Worm (Caenorhabditis elegans) whole organism, young adult: ENCODE data around the gene R06F6.14.

ENCODE experiments used
- B0019.2 ChIP-seq: fragments of 200-800 bp; sonication (Bioruptor generic); conservative IDR thresholded peaks from 2 replicates; pipeline ENCODE4 v1.3.6; 2022; ENCODE audit warnings: missing genetic modification reagents, missing genetic modification characterization, missing compliant biosample characterization
- B0261.1 ChIP-seq: sonication (generic microtip); optimal IDR thresholded peaks from 2 replicates; lab custom pipeline; 2016; ENCODE audit warnings: mild to moderate bottlenecking, missing genetic modification characterization, moderate library complexity, missing compliant biosample characterization
- D2030.7 ChIP-seq: fragments of 200-800 bp; sonication (Bioruptor generic); IDR thresholded peaks from 2 replicates; pipeline ENCODE4 v1.3.6; 2022; ENCODE audit warnings: missing genetic modification reagents, missing genetic modification characterization, missing compliant biosample characterization
- F39B2.1 ChIP-seq: fragments of 200-800 bp; sonication (Bioruptor generic); IDR thresholded peaks from 2 replicates; pipeline ENCODE4 v1.3.6; 2022; ENCODE audit warnings: missing genetic modification reagents, missing genetic modification characterization, missing compliant biosample characterization
- F52B5.7 ChIP-seq: sonication (generic microtip); optimal IDR thresholded peaks from 2 replicates; lab custom pipeline; 2016; ENCODE audit warnings: mild to moderate bottlenecking, missing genetic modification characterization, missing compliant biosample characterization
- F57A8.1 ChIP-seq: fragments of 200-800 bp; sonication (Bioruptor generic); optimal IDR thresholded peaks from 2 replicates; lab custom pipeline; 2018; ENCODE audit warnings: mild to moderate bottlenecking, missing genetic modification characterization, moderate library complexity, missing compliant biosample characterization
- F57C9.4 ChIP-seq: sonication (generic microtip); optimal IDR thresholded peaks from 2 replicates; lab custom pipeline; 2017; ENCODE audit warnings: mild to moderate bottlenecking, missing genetic modification characterization, missing compliant biosample characterization
- akir-1 ChIP-seq: fragments of 200-800 bp; sonication (Bioruptor generic); optimal IDR thresholded peaks from 2 replicates; lab custom pipeline; 2018; ENCODE audit warnings: mild to moderate bottlenecking, missing genetic modification characterization, moderate library complexity, missing compliant biosample characterization
- atf-7 ChIP-seq: sonication (generic microtip); optimal IDR thresholded peaks from 2 replicates; lab custom pipeline; 2017; ENCODE audit warnings: mild to moderate bottlenecking, missing genetic modification characterization, missing compliant biosample characterization
- ceh-79 ChIP-seq: sonication (generic microtip); optimal IDR thresholded peaks from 2 replicates; lab custom pipeline; 2017; ENCODE audit warnings: mild to moderate bottlenecking, missing genetic modification characterization, missing compliant biosample characterization
- dpff-1 ChIP-seq: sonication (generic microtip); optimal IDR thresholded peaks from 2 replicates; lab custom pipeline; 2017; ENCODE audit warnings: mild to moderate bottlenecking, missing genetic modification characterization, missing compliant biosample characterization
- egl-18 ChIP-seq: fragments of 200-800 bp; sonication (Bioruptor generic); IDR thresholded peaks from 2 replicates; pipeline ENCODE4 v1.3.6; 2022; ENCODE audit warnings: missing genetic modification reagents, missing genetic modification characterization, missing compliant biosample characterization
- hlh-26 ChIP-seq: fragments of 200-800 bp; sonication (Bioruptor generic); conservative IDR thresholded peaks from 2 replicates; pipeline ENCODE4 v1.3.6; 2022; ENCODE audit warnings: missing genetic modification reagents, missing genetic modification characterization, missing compliant biosample characterization
- hmg-1.2 ChIP-seq: fragments of 200-800 bp; sonication (Bioruptor generic); IDR thresholded peaks from 2 replicates; pipeline ENCODE4 v1.3.6; 2022; ENCODE audit warnings: missing genetic modification reagents, missing genetic modification characterization, missing compliant biosample characterization
- hrde-1 ChIP-seq: sonication (generic microtip); optimal IDR thresholded peaks from 2 replicates; lab custom pipeline; 2016; ENCODE audit warnings: missing genetic modification characterization, mild to moderate bottlenecking, missing compliant biosample characterization, moderate library complexity, missing genotype, missing genetic modification reagents, borderline replicate concordance
- hsf-1 ChIP-seq: fragments of 200-800 bp; sonication (Bioruptor generic); IDR thresholded peaks from 2 replicates; pipeline ENCODE4 v1.3.6; 2022; ENCODE audit warnings: missing genetic modification reagents, missing genetic modification characterization, missing compliant biosample characterization
- lin-40 ChIP-seq: sonication (generic microtip); optimal IDR thresholded peaks from 2 replicates; lab custom pipeline; 2016; ENCODE audit warnings: missing genetic modification characterization, mild to moderate bottlenecking, missing compliant biosample characterization, missing genotype, missing genetic modification reagents
- lin-54 ChIP-seq: fragments of 200-800 bp; sonication (Bioruptor generic); optimal IDR thresholded peaks from 2 replicates; lab custom pipeline; 2018; ENCODE audit warnings: mild to moderate bottlenecking, missing genetic modification characterization, missing compliant biosample characterization
- lir-1 ChIP-seq: fragments of 200-800 bp; sonication (Bioruptor generic); conservative IDR thresholded peaks from 2 replicates; pipeline ENCODE4 v1.3.6; 2022; ENCODE audit warnings: missing genetic modification reagents, missing genetic modification characterization, missing compliant biosample characterization
- lsl-1 ChIP-seq: fragments of 200-800 bp; sonication (Bioruptor generic); optimal IDR thresholded peaks from 2 replicates; lab custom pipeline; 2018; ENCODE audit warnings: mild to moderate bottlenecking, missing genetic modification characterization, moderate library complexity, missing compliant biosample characterization
- madf-10 ChIP-seq: sonication (generic microtip); optimal IDR thresholded peaks from 2 replicates; lab custom pipeline; 2016; ENCODE audit warnings: mild to moderate bottlenecking, missing genetic modification characterization, missing compliant biosample characterization
- madf-8 ChIP-seq: fragments of 200-800 bp; sonication (Bioruptor generic); conservative IDR thresholded peaks from 2 replicates; pipeline ENCODE4 v1.3.6; 2022; ENCODE audit warnings: missing genetic modification reagents, missing genetic modification characterization, missing compliant biosample characterization
- mxl-1 ChIP-seq: sonication (generic microtip); optimal IDR thresholded peaks from 2 replicates; lab custom pipeline; 2016; ENCODE audit warnings: missing genetic modification characterization, missing compliant biosample characterization
- nfyb-1 ChIP-seq: fragments of 200-800 bp; sonication (Bioruptor generic); IDR thresholded peaks from 2 replicates; pipeline ENCODE4 v1.3.6; 2022; ENCODE audit warnings: missing genetic modification reagents, missing genetic modification characterization, missing compliant biosample characterization
- repo-1 ChIP-seq: sonication (generic microtip); optimal IDR thresholded peaks from 2 replicates; lab custom pipeline; 2017; ENCODE audit warnings: mild to moderate bottlenecking, missing genetic modification characterization, missing compliant biosample characterization
- snpc-1.1 ChIP-seq: sonication (generic microtip); optimal IDR thresholded peaks from 2 replicates; lab custom pipeline; 2017; ENCODE audit warnings: missing genetic modification characterization, mild to moderate bottlenecking, missing compliant biosample characterization, antibody characterized with exemption, moderate library complexity, missing genotype, missing genetic modification reagents; ENCODE audit not compliant: insufficient read depth
- snpc-4 ChIP-seq, 5 experiments: fragments of 150-350 bp in 1 of 5; sonication (generic microtip) in 4 of 5; optimal IDR thresholded peaks; 2 replicates each; lab custom pipeline; 2014 to 2018; ENCODE audit warnings: missing genetic modification characterization in 5 of 5, missing biosample characterization in 3 of 5, antibody characterized with exemption in 2 of 5, mild to moderate bottlenecking in 2 of 5, missing compliant biosample characterization in 2 of 5, missing genotype in 2 of 5, moderate library complexity in 2 of 5, missing genetic modification reagents in 1 of 5
- somi-1 ChIP-seq: fragments of 200-800 bp; sonication (Bioruptor generic); optimal IDR thresholded peaks from 2 replicates; lab custom pipeline; 2018; ENCODE audit warnings: mild to moderate bottlenecking, missing genetic modification characterization, missing compliant biosample characterization
- tlf-1 ChIP-seq: fragments of 200-800 bp; sonication (Bioruptor generic); optimal IDR thresholded peaks from 2 replicates; lab custom pipeline; 2018; ENCODE audit warnings: mild to moderate bottlenecking, missing genetic modification characterization, missing compliant biosample characterization
- unc-130 ChIP-seq: sonication (generic microtip); optimal IDR thresholded peaks from 2 replicates; lab custom pipeline; 2016; ENCODE audit warnings: missing genetic modification reagents, missing genetic modification characterization, missing compliant biosample characterization
- xnd-1 ChIP-seq: sonication (generic microtip); optimal IDR thresholded peaks from 2 replicates; lab custom pipeline; 2016; ENCODE audit warnings: missing genotype, missing genetic modification reagents, missing genetic modification characterization, missing compliant biosample characterization
- ztf-26 ChIP-seq: sonication (generic microtip); optimal IDR thresholded peaks from 2 replicates; lab custom pipeline; 2017; ENCODE audit warnings: missing genetic modification characterization, missing compliant biosample characterization
- ztf-28 ChIP-seq: fragments of 200-800 bp; sonication (Bioruptor generic); IDR thresholded peaks from 2 replicates; pipeline ENCODE4 v1.3.6; 2022; ENCODE audit warnings: missing genetic modification reagents, missing genetic modification characterization, missing compliant biosample characterization
- ztf-3 ChIP-seq: fragments of 200-800 bp; sonication (Bioruptor generic); optimal IDR thresholded peaks from 2 replicates; lab custom pipeline; 2018; ENCODE audit warnings: mild to moderate bottlenecking, missing genetic modification characterization, missing compliant biosample characterization

The R06F6.14 gene

ce11 chrII:10840067-10840466, 31.0 kb downstream of the R06F6.14 start (continued):
- TF ChIP-seq akir-1 (GFP tag; lab: Kevin White, UChicago) (peak; percentile 65), B0019.2 (GFP tag; lab: Robert Waterston, UW) (0 out of 2 replicates have a peak, but pooled peaks have one; percentile 19), hsf-1 (0 out of 2 replicates have a peak, but pooled peaks have one; percentile 25), xnd-1 (no peak), D2030.7 (GFP tag; lab: Robert Waterston, UW) (peak; percentile 43), tlf-1 (peak; percentile 59), repo-1 (peak; percentile 87), hlh-26 (GFP tag; lab: Robert Waterston, UW) (no peak), F57C9.4 (tag; lab: Kevin White, UChicago) (no peak), F57A8.1 (GFP tag; lab: Kevin White, UChicago) (peak; percentile 69)

ce11 chrII:10843527-10843926, 34.4 kb downstream of the R06F6.14 start, which contains the start of gene M106.8:
Gene M106.8, minus strand, starts transcription at chrII:10843627.
- TF ChIP-seq unc-130 (GFP tag; lab: Kevin White, UChicago) (no peak), ztf-3 (GFP tag; lab: Kevin White, UChicago) (no peak), lir-1 (GFP tag; lab: Robert Waterston, UW) (no peak), atf-7 (tag; lab: Kevin White, UChicago) (no peak), lin-54 (GFP tag; lab: Kevin White, UChicago) (no peak), ceh-79 (no peak), madf-10 (tag; lab: Kevin White, UChicago) (no peak), tlf-1 (no peak), madf-8 (GFP tag; lab: Robert Waterston, UW) (no peak), lsl-1 (GFP tag; lab: Kevin White, UChicago) (no peak), F52B5.7 (no peak), lin-40 (no peak), dpff-1 (no peak), nfyb-1 (GFP tag; lab: Robert Waterston, UW) (no peak), ztf-26 (tag; lab: Kevin White, UChicago) (no peak), ztf-28 (no peak)
- TF ChIP-seq, all 124 proteins: peak for 0

DNA sequence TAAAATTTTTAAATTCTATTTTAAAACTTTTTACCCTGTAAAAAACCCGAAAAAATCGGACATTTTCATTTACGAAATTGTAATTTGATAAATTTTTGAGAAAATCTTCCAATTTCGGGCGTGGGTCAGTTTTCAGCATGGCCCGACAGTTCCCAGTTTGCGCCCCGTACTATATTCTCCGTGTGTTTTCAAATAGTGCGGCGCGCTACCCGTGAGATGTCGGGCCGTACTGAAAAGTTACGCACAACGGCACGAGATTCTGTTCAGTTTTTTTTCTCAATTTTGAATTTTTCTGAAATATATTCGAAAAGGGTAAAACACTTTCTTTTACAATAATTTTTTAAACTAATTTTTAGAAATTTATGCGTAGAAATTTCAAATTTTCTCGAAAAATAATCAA, 38.0 kb downstream of the R06F6.14 start:
- TF ChIP-seq egl-18 (GFP tag; lab: Robert Waterston, UW) (no peak), snpc-1.1 (peak; percentile 48), somi-1 (GFP tag; lab: Kevin White, UChicago) (no peak), B0261.1 (tag; lab: Kevin White, UChicago) (no peak), snpc-4 (GFP tag; optimal IDR thresholded peaks at IDR 0.05; lab: Kevin White, UChicago) (peak; percentile 15), snpc-4 (tag; optimal IDR thresholded peaks at IDR 0.05; lab: Kevin White, UChicago) (peak in 3 of 4 experiments; percentile 17 to 82 (median 72)), mxl-1 (tag; lab: Kevin White, UChicago) (no peak), hmg-1.2 (GFP tag; lab: Robert Waterston, UW) (peak; percentile 52)

ce11 chrII:10849903-10850302, 40.8 kb downstream of the R06F6.14 start, which contains the start of gene M106.2:
Gene M106.2, minus strand, starts transcription at chrII:10850003.
- TF ChIP-seq hrde-1 (tag; lab: Kevin White, UChicago): no peak
- no peak for TF ChIP-seq F39B2.1
